Worm (Caenorhabditis elegans) whole organism, L4 larva: ENCODE results near the gene copz-1.

ENCODE experiments used
- ama-1 ChIP-seq: fragments of 150-350 bp; optimal IDR thresholded peaks from 2 replicates; lab custom pipeline; 2014; ENCODE audit warnings: inconsistent platforms, mixed read lengths
- arid-1 ChIP-seq: fragments of 200-800 bp; sonication (Bioruptor generic); conservative IDR thresholded peaks from 2 replicates; pipeline ENCODE4 v1.3.6; 2022; ENCODE audit warnings: missing genetic modification reagents, missing genetic modification characterization, missing compliant biosample characterization
- attf-4 ChIP-seq: sonication (generic microtip); optimal IDR thresholded peaks from 3 replicates; lab custom pipeline; 2017; ENCODE audit warnings: missing biosample characterization, missing genetic modification characterization
- ceh-28 ChIP-seq: fragments of 150-350 bp; optimal IDR thresholded peaks from 2 replicates; lab custom pipeline; 2014; ENCODE audit warnings: missing biosample characterization, missing genetic modification reagents, missing genetic modification characterization
- ceh-82 ChIP-seq: sonication (generic microtip); optimal IDR thresholded peaks from 2 replicates; lab custom pipeline; 2017; ENCODE audit warnings: missing biosample characterization, missing genetic modification characterization
- ces-1 ChIP-seq: fragments of 150-350 bp; sonication (generic microtip); optimal IDR thresholded peaks from 4 replicates; lab custom pipeline; 2014; ENCODE audit warnings: missing biosample characterization, missing genetic modification reagents, missing genetic modification characterization
- cey-2 ChIP-seq: sonication (generic microtip); optimal IDR thresholded peaks from 3 replicates; lab custom pipeline; 2017; ENCODE audit warnings: missing genetic modification characterization, mild to moderate bottlenecking, missing compliant biosample characterization, antibody characterized with exemption, borderline replicate concordance; ENCODE audit not compliant: insufficient read depth
- daf-19 ChIP-seq: fragments of 200-800 bp; sonication (Bioruptor generic); conservative IDR thresholded peaks from 2 replicates; pipeline ENCODE4 v1.3.6; 2022; ENCODE audit warnings: missing genetic modification characterization, missing compliant biosample characterization
- daf-8 ChIP-seq: fragments of 200-800 bp; sonication (Bioruptor generic); IDR thresholded peaks from 2 replicates; pipeline ENCODE4 v1.3.6; 2022; ENCODE audit warnings: missing genetic modification characterization, missing compliant biosample characterization
- dmd-6 ChIP-seq: fragments of 200-800 bp; sonication (Bioruptor generic); IDR thresholded peaks from 2 replicates; pipeline ENCODE4 v1.3.6; 2022; ENCODE audit warnings: missing genetic modification reagents, missing genetic modification characterization, missing compliant biosample characterization
- dmd-8 ChIP-seq: fragments of 200-800 bp; sonication (Bioruptor generic); IDR thresholded peaks from 2 replicates; pipeline ENCODE4 v1.3.6; 2022; ENCODE audit warnings: missing genetic modification characterization, missing compliant biosample characterization
- dmd-9 ChIP-seq: fragments of 200-800 bp; sonication (Bioruptor generic); IDR thresholded peaks from 2 replicates; pipeline ENCODE4 v1.3.6; 2022; ENCODE audit warnings: missing genetic modification reagents, missing genetic modification characterization, missing compliant biosample characterization
- dpl-1 ChIP-seq: fragments of 150-350 bp; optimal IDR thresholded peaks from 2 replicates; lab custom pipeline; 2014; ENCODE audit warnings: missing biosample characterization, missing genetic modification reagents, missing genetic modification characterization
- fos-1 ChIP-seq: fragments of 150-350 bp; optimal IDR thresholded peaks from 2 replicates; lab custom pipeline; 2014; ENCODE audit warnings: missing biosample characterization, missing genetic modification characterization
- gei-8 ChIP-seq: fragments of 200-800 bp; sonication (Bioruptor generic); optimal IDR thresholded peaks from 2 replicates; lab custom pipeline; 2018; ENCODE audit warnings: mild to moderate bottlenecking, missing genetic modification characterization, missing compliant biosample characterization
- hlh-30 ChIP-seq: sonication (generic microtip); optimal IDR thresholded peaks from 2 replicates; lab custom pipeline; 2017; ENCODE audit warnings: antibody characterized with exemption, mild to moderate bottlenecking, missing genetic modification characterization, missing compliant biosample characterization; ENCODE audit not compliant: insufficient read depth
- lin-1 ChIP-seq: fragments of 200-800 bp; sonication (Bioruptor generic); IDR thresholded peaks from 2 replicates; pipeline ENCODE4 v1.3.6; 2022; ENCODE audit warnings: missing genetic modification reagents, missing genetic modification characterization, missing compliant biosample characterization
- lin-15B ChIP-seq: fragments of 150-350 bp; sonication (generic microtip); optimal IDR thresholded peaks from 3 replicates; lab custom pipeline; 2014; ENCODE audit warnings: missing biosample characterization, missing genetic modification characterization
- lin-29 ChIP-seq: fragments of 200-800 bp; sonication (Bioruptor generic); IDR thresholded peaks from 2 replicates; pipeline ENCODE4 v1.3.6; 2022; ENCODE audit warnings: missing genetic modification reagents, missing genetic modification characterization, missing compliant biosample characterization
- lin-38 ChIP-seq: fragments of 200-800 bp; sonication (Bioruptor generic); IDR thresholded peaks from 2 replicates; pipeline ENCODE4 v1.3.6; 2022; ENCODE audit warnings: missing genetic modification reagents, missing genetic modification characterization, missing compliant biosample characterization
- lin-39 ChIP-seq: fragments of 150-350 bp; optimal IDR thresholded peaks from 2 replicates; lab custom pipeline; 2014; ENCODE audit warnings: missing biosample characterization, missing genetic modification reagents, missing genetic modification characterization
- lir-3 ChIP-seq: sonication (generic microtip); optimal IDR thresholded peaks from 2 replicates; lab custom pipeline; 2016; ENCODE audit warnings: mild to moderate bottlenecking, missing genetic modification characterization, missing compliant biosample characterization
- madf-5 ChIP-seq, 2 experiments: fragments of 200-800 bp; sonication (Bioruptor generic); IDR thresholded peaks; 2 replicates each; pipeline ENCODE4 v1.3.6; 2022; ENCODE audit warnings: missing compliant biosample characterization in 2 of 2, missing genetic modification characterization in 2 of 2
- mdl-1 ChIP-seq, 2 experiments: fragments of 150-350 bp in 1 of 2; sonication (generic microtip) in 1 of 2; optimal IDR thresholded peaks; 2 replicates each; lab custom pipeline; 2014 to 2017; ENCODE audit warnings: missing biosample characterization in 2 of 2, missing genetic modification characterization in 2 of 2
- mxl-2 ChIP-seq: fragments of 200-800 bp; sonication (Bioruptor generic); conservative IDR thresholded peaks from 2 replicates; pipeline ENCODE4 v1.3.6; 2022; ENCODE audit warnings: missing genetic modification reagents, missing genetic modification characterization, missing compliant biosample characterization
- mxl-3 ChIP-seq: fragments of 200-800 bp; sonication (Bioruptor generic); optimal IDR thresholded peaks from 2 replicates; lab custom pipeline; 2018; ENCODE audit warnings: mild to moderate bottlenecking, missing genetic modification characterization, missing compliant biosample characterization
- nhr-11 ChIP-seq: fragments of 150-350 bp; optimal IDR thresholded peaks from 2 replicates; lab custom pipeline; 2014; ENCODE audit warnings: missing biosample characterization, missing genetic modification characterization
- nhr-237 ChIP-seq: sonication (generic microtip); optimal IDR thresholded peaks from 2 replicates; lab custom pipeline; 2017; ENCODE audit warnings: missing biosample characterization, missing genetic modification characterization
- nhr-28 ChIP-seq: fragments of 150-350 bp; optimal IDR thresholded peaks from 2 replicates; lab custom pipeline; 2014; ENCODE audit warnings: missing biosample characterization, missing genetic modification characterization
- nhr-42 ChIP-seq: fragments of 200-800 bp; sonication (Bioruptor generic); IDR thresholded peaks from 2 replicates; pipeline ENCODE4 v1.3.6; 2022; ENCODE audit warnings: missing genetic modification characterization, missing compliant biosample characterization
- nhr-6 ChIP-seq: fragments of 150-350 bp; optimal IDR thresholded peaks from 2 replicates; lab custom pipeline; 2014; ENCODE audit warnings: missing biosample characterization, missing genetic modification characterization
- nhr-77 ChIP-seq: fragments of 150-350 bp; optimal IDR thresholded peaks from 2 replicates; lab custom pipeline; 2014; ENCODE audit warnings: missing biosample characterization, missing genetic modification characterization
- php-3 ChIP-seq: fragments of 200-800 bp; sonication (Bioruptor generic); IDR thresholded peaks from 2 replicates; pipeline ENCODE4 v1.3.6; 2022; ENCODE audit warnings: missing genetic modification reagents, missing genetic modification characterization, missing compliant biosample characterization
- pqm-1 ChIP-seq: sonication (generic microtip); optimal IDR thresholded peaks from 2 replicates; lab custom pipeline; 2017; ENCODE audit warnings: missing biosample characterization, missing genetic modification characterization
- saeg-2 ChIP-seq: fragments of 200-800 bp; sonication (Bioruptor generic); IDR thresholded peaks from 2 replicates; pipeline ENCODE4 v1.3.6; 2022; ENCODE audit warnings: missing genetic modification reagents, missing genetic modification characterization, missing compliant biosample characterization
- sdz-12 ChIP-seq: fragments of 200-800 bp; sonication (Bioruptor generic); optimal IDR thresholded peaks from 2 replicates; lab custom pipeline; 2018; ENCODE audit warnings: mild to moderate bottlenecking, missing genetic modification characterization, missing compliant biosample characterization
- unc-39 ChIP-seq: sonication (generic microtip); optimal IDR thresholded peaks from 2 replicates; lab custom pipeline; 2017; ENCODE audit warnings: missing biosample characterization, missing genetic modification characterization
- unc-62 ChIP-seq, 3 experiments: fragments of 150-350 bp in 1 of 3; sonication (generic microtip); optimal IDR thresholded peaks in 2 of 3; peaks in 1 of 3; 1 replicate in 1 of 3; 2 replicates in 2 of 3; lab custom pipeline; 2014 to 2017; ENCODE audit warnings: missing biosample characterization in 3 of 3, missing genetic modification characterization in 3 of 3, missing genetic modification reagents in 3 of 3, missing genotype in 1 of 3
- vab-7 ChIP-seq: fragments of 200-800 bp; sonication (Bioruptor generic); IDR thresholded peaks from 2 replicates; pipeline ENCODE4 v1.3.6; 2022; ENCODE audit warnings: missing genetic modification reagents, missing genetic modification characterization, missing compliant biosample characterization
- zag-1 ChIP-seq: fragments of 150-350 bp; optimal IDR thresholded peaks from 2 replicates; lab custom pipeline; 2014; ENCODE audit warnings: missing biosample characterization, missing genetic modification characterization
- zfp-2 ChIP-seq: sonication (generic microtip); optimal IDR thresholded peaks from 2 replicates; lab custom pipeline; 2016; ENCODE audit warnings: mild to moderate bottlenecking, missing genetic modification characterization, missing compliant biosample characterization

Gene copz-1

ce11 chrII:10860840-10861239 is 11.8 kb upstream of the copz-1 start, which contains the start of gene M106.3 (continued):
- TF ChIP-seq mxl-2 (no peak), nhr-6 (tag; lab: Kevin White, UChicago) (no peak), ces-1 (no peak), lin-1 (GFP tag; lab: Robert Waterston, UW) (no peak), mdl-1 (tag; optimal IDR thresholded peaks at IDR 0.05; lab: Kevin White, UChicago) (peak in 1 of 2 experiments; percentile 39), dmd-6 (GFP tag; lab: Robert Waterston, UW) (peak; percentile 74), nhr-77 (tag; lab: Kevin White, UChicago) (peak; percentile 34), lin-15B (tag; lab: Kevin White, UChicago) (no peak), fos-1 (tag; lab: Kevin White, UChicago) (no peak), dmd-9 (no peak), unc-39 (tag; lab: Kevin White, UChicago) (no peak), gei-8 (no peak), nhr-11 (no peak), pqm-1 (tag; lab: Kevin White, UChicago) (peak; percentile 87), php-3 (GFP tag; lab: Robert Waterston, UW) (no peak), nhr-28 (tag; lab: Kevin White, UChicago) (peak; percentile 85), mxl-3 (GFP tag; lab: Kevin White, UChicago) (peak; percentile 65), saeg-2 (no peak), sdz-12 (GFP tag; lab: Kevin White, UChicago) (no peak), dpl-1 (GFP tag; lab: Kevin White, UChicago) (no peak), hlh-30 (tag; lab: Kevin White, UChicago) (peak; percentile 33), ceh-82 (tag; lab: Kevin White, UChicago) (no peak), ceh-28 (tag; lab: Kevin White, UChicago) (no peak), cey-2 (tag; lab: Kevin White, UChicago) (no peak), lin-38 (no peak), zfp-2 (no peak), lin-29 (no peak), dmd-8 (GFP tag; lab: Robert Waterston, UW) (no peak), daf-19 (no peak), daf-8 (GFP tag; lab: Robert Waterston, UW) (no peak), lin-39 (tag; lab: Kevin White, UChicago) (no peak), madf-5 (GFP tag; IDR thresholded peaks at IDR 0.05; lab: Robert Waterston, UW) (no peak), nhr-42 (GFP tag; lab: Robert Waterston, UW) (no peak), nhr-237 (tag; lab: Kevin White, UChicago) (no peak), arid-1 (GFP tag; lab: Robert Waterston, UW) (no peak), zag-1 (tag; lab: Kevin White, UChicago) (no peak), attf-4 (tag; lab: Kevin White, UChicago) (no peak), ama-1 (lab: Kevin White, UChicago) (no peak), vab-7 (GFP tag; lab: Robert Waterston, UW) (no peak)

- TF ChIP-seq unc-62 (GFP tag; optimal IDR thresholded peaks at IDR 0.05 in 1 of 2; lab: Kevin White, UChicago) (peak in 1 of 2 experiments; percentile 57), unc-62 (tag; optimal IDR thresholded peaks at IDR 0.05; lab: Kevin White, UChicago) (no peak), lir-3 (tag; lab: Kevin White, UChicago) (no peak)
These were observed 11.4 kb upstream of the copz-1 start for ce11 chrII:10861305-10861704.
